Worm (Caenorhabditis elegans) whole organism, midembryonic: ENCODE measurements around the gene srab-13.

Experiments used
- T22C8.4 ChIP-seq: fragments of 200-800 bp; sonication (Bioruptor generic); IDR thresholded peaks from 2 replicates; pipeline ENCODE4 v1.3.6; 2022; ENCODE audit warnings: missing genetic modification characterization, missing compliant biosample characterization
- cog-1 ChIP-seq: sonication (generic microtip); optimal IDR thresholded peaks from 2 replicates; lab custom pipeline; 2016; ENCODE audit warnings: missing genetic modification characterization, missing compliant biosample characterization
- flt-1 ChIP-seq: fragments of 200-800 bp; sonication (Bioruptor generic); IDR thresholded peaks from 2 replicates; pipeline ENCODE4 v1.3.6; 2022; ENCODE audit warnings: missing genetic modification characterization, missing compliant biosample characterization
- klf-2 ChIP-seq: fragments of 200-800 bp; sonication (Bioruptor generic); conservative IDR thresholded peaks from 2 replicates; pipeline ENCODE4 v1.3.6; 2022; ENCODE audit warnings: missing genetic modification reagents, missing genetic modification characterization, missing compliant biosample characterization
- med-1 ChIP-seq: sonication (generic microtip); optimal IDR thresholded peaks from 2 replicates; lab custom pipeline; 2017; ENCODE audit warnings: missing genetic modification characterization, mild to moderate bottlenecking, missing compliant biosample characterization, antibody characterized with exemption, missing genetic modification reagents; ENCODE audit not compliant: insufficient read depth
- ref-1 ChIP-seq: fragments of 200-800 bp; sonication (Bioruptor generic); conservative IDR thresholded peaks from 2 replicates; pipeline ENCODE4 v1.3.6; 2022; ENCODE audit warnings: missing genetic modification reagents, missing genetic modification characterization, missing compliant biosample characterization
- tab-1 ChIP-seq: fragments of 200-800 bp; sonication (Bioruptor generic); IDR thresholded peaks from 2 replicates; pipeline ENCODE4 v1.3.6; 2022; ENCODE audit warnings: missing genetic modification characterization, missing compliant biosample characterization
- ztf-23 ChIP-seq: fragments of 200-800 bp; sonication (Bioruptor generic); IDR thresholded peaks from 2 replicates; pipeline ENCODE4 v1.3.6; 2022; ENCODE audit warnings: missing genetic modification reagents, missing genetic modification characterization, missing compliant biosample characterization
- ztf-29 ChIP-seq: fragments of 200-800 bp; sonication (Bioruptor generic); IDR thresholded peaks from 2 replicates; pipeline ENCODE4 v1.3.6; 2022; ENCODE audit warnings: missing genetic modification reagents, missing genetic modification characterization, missing compliant biosample characterization

srab-13 gene

DNA sequence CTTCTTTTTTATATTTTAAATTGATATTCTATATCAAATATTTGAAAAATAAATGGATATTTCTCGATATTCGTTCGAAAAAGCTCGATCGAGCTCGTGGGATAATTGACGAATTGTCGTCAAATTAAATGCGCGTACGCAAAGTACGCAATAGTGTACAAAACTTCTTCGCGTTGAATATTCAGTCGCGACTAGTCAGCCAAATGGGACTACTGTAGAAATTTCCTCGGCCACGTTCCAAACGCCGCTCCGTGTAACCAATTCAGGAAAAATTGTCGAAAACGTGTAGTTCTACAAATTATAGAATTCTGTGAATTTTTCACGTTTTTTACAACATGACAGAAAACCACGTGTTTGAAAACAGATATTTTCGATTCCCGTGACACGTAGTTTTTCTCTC is 19.3 kb downstream of the srab-13 start:
- TF ChIP-seq T22C8.4 (GFP tag; lab: Robert Waterston, UW): no peak
- TF ChIP-seq cog-1 (tag; lab: Kevin White, UChicago): no peak
- no peak for TF ChIP-seq flt-1 (GFP tag; lab: Robert Waterston, UW)
- no peak for TF ChIP-seq tab-1 (GFP tag; lab: Robert Waterston, UW)
- no peak for TF ChIP-seq ztf-23 (GFP tag; lab: Robert Waterston, UW)
- TF ChIP-seq ref-1 (GFP tag; lab: Robert Waterston, UW): no peak

DNA sequence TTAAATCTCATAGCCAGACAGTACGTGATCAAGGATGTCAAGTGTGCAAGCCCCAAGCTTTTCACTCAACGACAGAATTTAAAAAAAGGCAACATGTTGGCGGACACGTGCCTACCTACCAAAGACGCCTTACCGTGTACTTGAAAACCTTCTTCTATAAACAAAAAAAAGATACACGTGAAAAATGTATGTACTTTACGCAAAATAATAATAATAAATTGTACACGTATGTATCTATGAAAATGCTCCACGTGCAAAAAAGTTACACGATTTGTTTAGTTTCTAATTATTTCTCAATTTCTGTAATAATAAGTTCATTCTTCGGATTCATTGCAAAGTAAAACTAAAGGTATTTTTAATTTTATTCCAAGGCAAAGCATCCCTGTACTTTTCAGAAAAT is 23.0 kb downstream of the srab-13 start, which contains the start of gene cysl-4:
Gene cysl-4 (plus strand): TSS at position 301 of the 400 bp plus-strand sequence.
- TF ChIP-seq med-1 (GFP tag; lab: Kevin White, UChicago) (no peak), tab-1 (GFP tag; lab: Robert Waterston, UW) (no peak)

DNA sequence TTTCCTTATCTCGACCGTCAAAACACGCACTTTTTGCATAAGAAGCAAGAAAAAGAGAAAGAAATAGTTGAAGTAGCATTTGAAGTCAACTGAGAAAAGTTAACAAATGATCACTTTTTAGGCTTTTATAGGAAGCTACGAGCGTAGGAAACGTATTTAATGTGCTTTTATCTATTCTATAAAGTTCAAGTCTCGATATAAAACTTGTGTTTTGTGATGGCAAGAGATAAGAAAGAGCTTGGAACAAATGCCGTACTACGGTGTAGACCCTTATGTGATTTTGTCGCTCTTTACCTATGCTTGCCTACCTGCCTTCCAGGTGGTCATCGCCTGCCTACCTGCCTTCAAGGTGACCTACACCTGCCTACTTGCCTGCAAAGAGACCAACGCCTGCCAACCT is 23.5 kb downstream of the srab-13 start, which contains the start of gene clec-206:
Gene clec-206 (minus strand): TSS at position 101 of the 400 bp plus-strand sequence.
- no peak for TF ChIP-seq T22C8.4 (GFP tag; lab: Robert Waterston, UW)
- TF ChIP-seq cog-1 (tag; lab: Kevin White, UChicago): no peak
- TF ChIP-seq tab-1 (GFP tag; lab: Robert Waterston, UW): no peak
- no peak for TF ChIP-seq med-1 (GFP tag; lab: Kevin White, UChicago)
- no peak for TF ChIP-seq flt-1 (GFP tag; lab: Robert Waterston, UW)
- no peak for TF ChIP-seq ref-1 (GFP tag; lab: Robert Waterston, UW)
- no peak for TF ChIP-seq ztf-29 (GFP tag; lab: Robert Waterston, UW)
- no peak for TF ChIP-seq klf-2 (GFP tag; lab: Robert Waterston, UW)
- no peak for TF ChIP-seq ztf-23 (GFP tag; lab: Robert Waterston, UW)

DNA sequence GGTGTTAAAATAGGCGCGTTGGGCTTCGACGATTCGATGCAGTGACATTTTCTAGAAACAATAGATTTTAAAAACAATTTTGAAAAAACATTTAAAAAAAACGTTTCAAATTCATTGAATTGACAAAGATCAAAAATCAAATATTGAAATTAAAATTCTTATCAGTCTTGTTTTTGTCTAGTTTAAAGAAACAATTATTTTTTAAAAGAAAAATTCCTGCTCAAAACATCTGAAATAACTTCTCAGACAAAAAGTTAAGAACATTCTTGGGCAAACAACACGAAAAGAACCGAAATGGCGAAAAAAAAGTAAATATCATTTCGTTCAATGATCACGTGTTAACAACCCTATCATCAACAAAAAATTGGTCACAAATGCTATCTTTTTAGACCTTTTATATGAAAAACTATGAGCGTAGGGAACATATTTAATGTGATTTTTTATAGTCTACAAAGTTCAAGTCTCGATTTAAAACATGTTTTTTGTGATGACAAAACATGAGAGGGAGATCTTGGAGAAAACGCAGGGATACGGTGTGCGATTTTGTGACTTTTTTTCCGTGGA is 28.1 kb downstream of the srab-13 start, which contains the start of gene alh-5:
Gene alh-5 (minus strand): TSS at position 51 of the 564 bp plus-strand sequence.
- TF ChIP-seq tab-1 (GFP tag; lab: Robert Waterston, UW) (no peak), med-1 (GFP tag; lab: Kevin White, UChicago) (no peak), klf-2 (GFP tag; lab: Robert Waterston, UW) (no peak), flt-1 (GFP tag; lab: Robert Waterston, UW) (no peak), ref-1 (GFP tag; lab: Robert Waterston, UW) (no peak), T22C8.4 (GFP tag; lab: Robert Waterston, UW) (no peak), ztf-23 (GFP tag; lab: Robert Waterston, UW) (no peak), cog-1 (tag; lab: Kevin White, UChicago) (no peak), ztf-29 (GFP tag; lab: Robert Waterston, UW) (no peak)

DNA sequence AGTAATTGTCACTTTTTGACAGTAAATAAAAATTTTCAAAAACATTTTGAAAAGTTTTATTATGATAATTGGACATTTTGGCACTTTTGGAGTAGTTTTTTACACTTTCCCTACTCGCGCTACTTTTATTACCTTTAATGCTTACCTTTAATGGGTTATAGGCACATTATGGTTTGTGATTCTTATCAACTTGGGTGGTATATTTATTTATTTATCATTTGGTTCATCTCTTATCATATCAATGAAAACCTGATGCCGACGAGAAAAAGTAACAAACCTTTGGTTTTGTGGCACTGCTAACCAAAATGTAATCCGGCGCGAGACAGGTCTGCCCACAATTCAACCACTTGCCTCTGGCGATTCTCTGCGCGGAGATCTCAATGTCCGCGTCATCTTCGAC is 29.3 kb downstream of the srab-13 start:
- TF ChIP-seq ztf-23 (GFP tag; lab: Robert Waterston, UW) (no peak), ref-1 (GFP tag; lab: Robert Waterston, UW) (no peak), T22C8.4 (GFP tag; lab: Robert Waterston, UW) (no peak), klf-2 (GFP tag; lab: Robert Waterston, UW) (no peak), cog-1 (tag; lab: Kevin White, UChicago) (no peak)

DNA sequence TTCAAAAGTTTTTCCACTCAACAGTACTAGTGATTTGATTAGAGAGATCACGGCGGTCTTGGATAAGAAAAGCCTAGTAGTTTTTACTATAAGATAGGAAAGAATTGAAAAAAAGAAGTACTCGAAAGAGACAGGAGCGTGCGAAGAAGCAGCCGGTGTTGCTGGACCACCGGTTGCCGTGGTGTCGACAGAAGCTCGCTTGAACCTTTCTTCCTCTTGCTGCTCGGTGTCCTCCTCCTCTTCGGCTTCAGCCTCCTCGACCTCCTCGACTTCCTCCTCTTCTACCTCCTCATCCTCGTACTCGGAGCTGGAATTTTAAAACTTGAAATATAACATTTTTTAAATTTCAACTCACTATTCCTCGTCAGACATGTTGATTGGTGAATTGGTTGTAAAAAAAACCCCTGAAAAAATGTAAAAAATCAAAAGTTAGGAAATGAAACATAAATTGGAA is 35.1 kb downstream of the srab-13 start, which contains the start of gene tnt-4:
Gene tnt-4 (minus strand): TSS at position 404 of the 454 bp plus-strand sequence.
- TF ChIP-seq ztf-23 (GFP tag; lab: Robert Waterston, UW) (no peak), ztf-29 (GFP tag; lab: Robert Waterston, UW) (no peak), klf-2 (GFP tag; lab: Robert Waterston, UW) (no peak), flt-1 (GFP tag; lab: Robert Waterston, UW) (no peak), ref-1 (GFP tag; lab: Robert Waterston, UW) (no peak), T22C8.4 (GFP tag; lab: Robert Waterston, UW) (no peak), med-1 (GFP tag; lab: Kevin White, UChicago) (no peak), cog-1 (tag; lab: Kevin White, UChicago) (no peak), tab-1 (GFP tag; lab: Robert Waterston, UW) (no peak)

DNA sequence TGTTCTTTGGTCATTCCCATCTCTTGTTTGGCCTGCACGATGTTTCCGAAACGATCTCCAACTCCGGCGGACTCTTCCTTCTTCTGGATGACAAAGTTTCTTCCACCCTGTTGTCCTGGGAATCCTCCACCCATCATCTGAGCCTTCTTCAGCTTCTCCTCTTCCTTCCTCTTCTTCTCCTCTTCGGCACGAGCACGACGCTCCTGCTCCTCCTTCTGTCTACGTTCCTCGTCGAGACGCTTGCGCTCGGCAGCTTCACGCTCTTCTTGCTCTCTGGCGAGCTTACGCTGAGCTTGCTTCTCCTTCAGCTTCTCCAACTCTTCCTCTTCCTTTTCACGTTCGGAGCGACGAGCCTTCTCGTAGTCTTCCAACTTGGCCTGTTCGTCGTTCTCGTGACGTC is 36.3 kb downstream of the srab-13 start:
- TF ChIP-seq tab-1 (GFP tag; lab: Robert Waterston, UW) (no peak), ztf-29 (GFP tag; lab: Robert Waterston, UW) (no peak), flt-1 (GFP tag; lab: Robert Waterston, UW) (no peak), klf-2 (GFP tag; lab: Robert Waterston, UW) (no peak), ref-1 (GFP tag; lab: Robert Waterston, UW) (no peak)

DNA sequence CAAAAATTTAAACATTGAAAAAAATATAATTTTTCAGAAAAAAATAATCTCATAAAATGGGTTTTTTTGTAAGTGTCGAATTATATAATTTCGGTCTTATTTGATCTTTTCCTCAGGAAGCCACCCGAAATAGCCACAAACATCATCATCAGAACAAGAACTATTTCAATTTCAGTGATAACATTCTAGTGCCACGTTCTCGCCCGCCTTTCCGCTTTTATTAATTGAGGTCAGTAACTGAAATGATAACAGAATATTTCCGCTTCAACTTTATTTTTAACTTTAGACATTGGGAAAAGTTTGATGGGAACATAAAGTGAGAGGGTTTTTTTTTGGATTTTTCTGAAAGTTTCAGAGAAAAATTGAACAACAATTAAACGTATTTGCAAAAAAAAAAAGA is 38.5 kb downstream of the srab-13 start:
- no peak for TF ChIP-seq tab-1 (GFP tag; lab: Robert Waterston, UW)
- no peak for TF ChIP-seq ztf-23 (GFP tag; lab: Robert Waterston, UW)
- no peak for TF ChIP-seq T22C8.4 (GFP tag; lab: Robert Waterston, UW)
- TF ChIP-seq flt-1 (GFP tag; lab: Robert Waterston, UW): no peak
- TF ChIP-seq ref-1 (GFP tag; lab: Robert Waterston, UW): no peak
- no peak for TF ChIP-seq med-1 (GFP tag; lab: Kevin White, UChicago)
- no peak for TF ChIP-seq cog-1 (tag; lab: Kevin White, UChicago)
- TF ChIP-seq ztf-29 (GFP tag; lab: Robert Waterston, UW): no peak
- TF ChIP-seq klf-2 (GFP tag; lab: Robert Waterston, UW): no peak

DNA sequence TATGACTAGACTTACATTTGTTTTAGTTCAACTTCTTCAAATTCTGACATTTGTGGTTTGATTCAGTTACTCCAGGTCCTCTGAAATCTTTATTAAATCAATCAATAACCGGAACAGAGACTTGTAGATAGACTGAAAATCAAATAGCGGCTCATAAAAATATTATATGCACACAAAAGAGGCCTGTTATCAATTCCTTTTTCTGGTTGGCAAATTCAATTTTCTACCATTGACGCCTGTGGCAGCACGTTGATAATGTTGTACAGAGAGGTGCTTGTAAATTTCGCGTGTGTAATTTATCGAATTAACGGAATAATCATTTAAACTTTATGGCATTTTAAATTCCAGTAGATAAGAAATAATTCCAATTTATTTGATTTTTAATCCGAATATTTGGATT is 40.7 kb downstream of the srab-13 start, which contains the start of gene T08B1.1:
Gene T08B1.1 (minus strand): TSS at position 92 of the 400 bp plus-strand sequence.
- TF ChIP-seq ref-1 (GFP tag; lab: Robert Waterston, UW) (no peak), ztf-29 (GFP tag; lab: Robert Waterston, UW) (no peak), cog-1 (tag; lab: Kevin White, UChicago) (no peak)
